Worm (Caenorhabditis elegans): Measurements from ENCODE around the gene best-23.

DNA sequence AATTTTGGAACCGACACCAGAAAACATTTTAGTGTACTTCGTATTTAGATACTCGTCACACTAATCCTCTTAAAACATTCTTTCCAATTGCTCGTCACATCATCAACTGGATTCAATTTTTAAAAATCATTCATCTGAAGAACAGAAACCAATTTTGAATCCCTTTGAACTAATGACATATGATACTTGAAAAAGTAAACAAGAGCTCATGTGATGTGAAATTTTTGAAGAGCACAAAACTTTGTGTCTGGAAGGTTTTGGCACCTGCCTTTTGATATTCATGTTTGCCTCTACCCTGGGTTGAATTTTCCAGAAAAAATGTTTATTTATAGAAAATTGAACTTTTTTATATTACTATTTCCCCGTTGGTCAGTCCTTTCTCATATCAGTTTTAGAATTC is 18.6 kb downstream of the best-23 start:
- TF ChIP-seq sox-2 (GFP tag; IDR thresholded peaks at IDR 0.05) (no peak), elt-2 (tag; optimal IDR thresholded peaks at IDR 0.05) (no peak), pat-9 (tag; optimal IDR thresholded peaks at IDR 0.05) (no peak), nhr-11 (tag; optimal IDR thresholded peaks at IDR 0.05) (no peak), ceh-9 (tag; optimal IDR thresholded peaks at IDR 0.05) (no peak), ceh-14 (tag; optimal IDR thresholded peaks at IDR 0.05) (no peak), pag-3 (tag; optimal IDR thresholded peaks at IDR 0.05; ENCODE audit: borderline replicate concordance) (no peak), pha-4 (tag; optimal IDR thresholded peaks at IDR 0.05) (no peak), gmeb-2 (tag; optimal IDR thresholded peaks at IDR 0.05) (no peak), ama-1 (optimal IDR thresholded peaks at IDR 0.05) (no peak)
